Worm (Caenorhabditis elegans) whole organism, young adult: ENCODE measurements around the gene K10F12.7.

Experiments used
- B0035.1 ChIP-seq: sonication (generic microtip); optimal IDR thresholded peaks from 2 replicates; lab custom pipeline; 2016; ENCODE audit warnings: missing genetic modification characterization, mild to moderate bottlenecking, missing compliant biosample characterization, missing genotype, missing genetic modification reagents
- B0336.3 ChIP-seq: fragments of 200-800 bp; sonication (Bioruptor generic); IDR thresholded peaks from 2 replicates; pipeline ENCODE4 v1.3.6; 2022; ENCODE audit warnings: missing genetic modification characterization, missing compliant biosample characterization
- C17E4.6 ChIP-seq: fragments of 200-800 bp; sonication (Bioruptor generic); IDR thresholded peaks from 2 replicates; pipeline ENCODE4 v1.3.6; 2022; ENCODE audit warnings: missing genetic modification reagents, missing genetic modification characterization, missing compliant biosample characterization
- F23B12.7 ChIP-seq: sonication (generic microtip); optimal IDR thresholded peaks from 2 replicates; lab custom pipeline; 2017; ENCODE audit warnings: missing genetic modification characterization, mild to moderate bottlenecking, missing compliant biosample characterization, antibody characterized with exemption, moderate library complexity; ENCODE audit not compliant: insufficient read depth
- F33H1.4 ChIP-seq: fragments of 200-800 bp; sonication (Bioruptor generic); IDR thresholded peaks from 2 replicates; pipeline ENCODE4 v1.3.6; 2022; ENCODE audit warnings: missing genetic modification reagents, missing genetic modification characterization, missing compliant biosample characterization
- K12H6.12 ChIP-seq: fragments of 200-800 bp; sonication (Bioruptor generic); optimal IDR thresholded peaks from 2 replicates; lab custom pipeline; 2018; ENCODE audit warnings: mild to moderate bottlenecking, missing genetic modification characterization, missing compliant biosample characterization
- T26A5.8 ChIP-seq: sonication (generic microtip); optimal IDR thresholded peaks from 2 replicates; lab custom pipeline; 2016; ENCODE audit warnings: missing genetic modification characterization, missing compliant biosample characterization
- Y53G8AR.9 ChIP-seq: fragments of 200-800 bp; sonication (Bioruptor generic); conservative IDR thresholded peaks from 2 replicates; pipeline ENCODE4 v1.3.6; 2022; ENCODE audit warnings: missing genetic modification reagents, missing genetic modification characterization, missing compliant biosample characterization
- Y56A3A.18 ChIP-seq: fragments of 200-800 bp; sonication (Bioruptor generic); IDR thresholded peaks from 2 replicates; pipeline ENCODE4 v1.3.6; 2022; ENCODE audit warnings: missing genetic modification reagents, missing genetic modification characterization, missing compliant biosample characterization
- Y95B8A.8 ChIP-seq: fragments of 200-800 bp; sonication (Bioruptor generic); IDR thresholded peaks from 2 replicates; pipeline ENCODE4 v1.3.6; 2022; ENCODE audit warnings: missing genetic modification reagents, missing genetic modification characterization, missing compliant biosample characterization
- ZK185.1 ChIP-seq: sonication (generic microtip); optimal IDR thresholded peaks from 2 replicates; lab custom pipeline; 2016; ENCODE audit warnings: mild to moderate bottlenecking, missing genetic modification characterization, missing compliant biosample characterization; ENCODE audit not compliant: poor library complexity, severe bottlenecking
- ama-1 ChIP-seq, 3 experiments: fragments of 150-350 bp in 1 of 3; sonication (generic microtip) in 2 of 3; optimal IDR thresholded peaks; 2 replicates each; lab custom pipeline; 2014 to 2018; ENCODE audit warnings: missing biosample characterization in 2 of 3, missing genetic modification characterization in 2 of 3, missing genetic modification reagents in 2 of 3
- atf-7 ChIP-seq: sonication (generic microtip); optimal IDR thresholded peaks from 2 replicates; lab custom pipeline; 2017; ENCODE audit warnings: mild to moderate bottlenecking, missing genetic modification characterization, missing compliant biosample characterization
- athp-1 ChIP-seq: sonication (generic microtip); optimal IDR thresholded peaks from 2 replicates; lab custom pipeline; 2017; ENCODE audit warnings: mild to moderate bottlenecking, missing genetic modification characterization, missing compliant biosample characterization
- cebp-1 ChIP-seq, 2 experiments: fragments of 200-800 bp in 1 of 2; sonication (Bioruptor generic) in 1 of 2; sonication (generic microtip) in 1 of 2; IDR thresholded peaks in 1 of 2; optimal IDR thresholded peaks in 1 of 2; 2 replicates each; pipeline versions ENCODE4 v1.3.6 to Lab custom; 2017 to 2022; ENCODE audit warnings: missing compliant biosample characterization in 2 of 2, missing genetic modification characterization in 2 of 2, mild to moderate bottlenecking in 1 of 2, missing genetic modification reagents in 1 of 2, moderate library complexity in 1 of 2
- ceh-100 ChIP-seq: fragments of 200-800 bp; sonication (Bioruptor generic); IDR thresholded peaks from 2 replicates; pipeline ENCODE4 v1.3.6; 2022; ENCODE audit warnings: missing genetic modification reagents, missing genetic modification characterization, missing compliant biosample characterization
- ceh-27 ChIP-seq: fragments of 200-800 bp; sonication (Bioruptor generic); optimal IDR thresholded peaks from 2 replicates; lab custom pipeline; 2018; ENCODE audit warnings: mild to moderate bottlenecking, missing genetic modification characterization, moderate library complexity, missing compliant biosample characterization
- efl-1 ChIP-seq: fragments of 150-350 bp; optimal IDR thresholded peaks from 2 replicates; lab custom pipeline; 2014; ENCODE audit warnings: missing biosample characterization, missing genetic modification reagents, missing genetic modification characterization
- egl-18 ChIP-seq: fragments of 200-800 bp; sonication (Bioruptor generic); IDR thresholded peaks from 2 replicates; pipeline ENCODE4 v1.3.6; 2022; ENCODE audit warnings: missing genetic modification reagents, missing genetic modification characterization, missing compliant biosample characterization
- egl-44 ChIP-seq: fragments of 200-800 bp; sonication (Bioruptor generic); IDR thresholded peaks from 2 replicates; pipeline ENCODE4 v1.3.6; 2022; ENCODE audit warnings: missing genetic modification reagents, missing genetic modification characterization, missing compliant biosample characterization
- egrh-3 ChIP-seq: fragments of 200-800 bp; sonication (Bioruptor generic); IDR thresholded peaks from 2 replicates; pipeline ENCODE4 v1.3.6; 2022; ENCODE audit warnings: missing genetic modification reagents, missing genetic modification characterization, missing compliant biosample characterization
- ekl-4 ChIP-seq: fragments of 200-800 bp; sonication (Bioruptor generic); IDR thresholded peaks from 2 replicates; pipeline ENCODE4 v1.3.6; 2022; ENCODE audit warnings: missing genetic modification reagents, missing genetic modification characterization, missing compliant biosample characterization
- ets-4 ChIP-seq: fragments of 200-800 bp; sonication (Bioruptor generic); optimal IDR thresholded peaks from 2 replicates; lab custom pipeline; 2018; ENCODE audit warnings: mild to moderate bottlenecking, missing genetic modification characterization, missing compliant biosample characterization
- hlh-12 ChIP-seq: sonication (generic microtip); optimal IDR thresholded peaks from 2 replicates; lab custom pipeline; 2016; ENCODE audit warnings: missing genetic modification characterization, missing compliant biosample characterization
- hmg-1.2 ChIP-seq: fragments of 200-800 bp; sonication (Bioruptor generic); IDR thresholded peaks from 2 replicates; pipeline ENCODE4 v1.3.6; 2022; ENCODE audit warnings: missing genetic modification reagents, missing genetic modification characterization, missing compliant biosample characterization
- hmg-20 ChIP-seq: fragments of 200-800 bp; sonication (Bioruptor generic); IDR thresholded peaks from 2 replicates; pipeline ENCODE4 v1.3.6; 2022; ENCODE audit warnings: missing genetic modification reagents, missing genetic modification characterization, missing compliant biosample characterization
- hsf-1 ChIP-seq: fragments of 200-800 bp; sonication (Bioruptor generic); IDR thresholded peaks from 2 replicates; pipeline ENCODE4 v1.3.6; 2022; ENCODE audit warnings: missing genetic modification reagents, missing genetic modification characterization, missing compliant biosample characterization
- let-526 ChIP-seq: fragments of 200-800 bp; sonication (Bioruptor generic); IDR thresholded peaks from 2 replicates; pipeline ENCODE4 v1.3.6; 2022; ENCODE audit warnings: missing genetic modification reagents, missing genetic modification characterization, missing compliant biosample characterization
- lin-40 ChIP-seq: sonication (generic microtip); optimal IDR thresholded peaks from 2 replicates; lab custom pipeline; 2016; ENCODE audit warnings: missing genetic modification characterization, mild to moderate bottlenecking, missing compliant biosample characterization, missing genotype, missing genetic modification reagents
- lir-1 ChIP-seq: fragments of 200-800 bp; sonication (Bioruptor generic); conservative IDR thresholded peaks from 2 replicates; pipeline ENCODE4 v1.3.6; 2022; ENCODE audit warnings: missing genetic modification reagents, missing genetic modification characterization, missing compliant biosample characterization
- lsy-27 ChIP-seq: sonication (generic microtip); optimal IDR thresholded peaks from 2 replicates; lab custom pipeline; 2017; ENCODE audit warnings: missing genetic modification characterization, mild to moderate bottlenecking, missing compliant biosample characterization, antibody characterized with exemption, missing genotype, borderline replicate concordance; ENCODE audit not compliant: insufficient read depth
- madf-3 ChIP-seq: fragments of 200-800 bp; sonication (Bioruptor generic); IDR thresholded peaks from 2 replicates; pipeline ENCODE4 v1.3.6; 2022; ENCODE audit warnings: missing genetic modification reagents, missing genetic modification characterization, missing compliant biosample characterization
- mel-28 ChIP-seq: sonication (generic microtip); optimal IDR thresholded peaks from 2 replicates; lab custom pipeline; 2016; ENCODE audit warnings: borderline replicate concordance, mild to moderate bottlenecking, missing genetic modification characterization, missing compliant biosample characterization
- nfya-2 ChIP-seq: fragments of 200-800 bp; sonication (Bioruptor generic); IDR thresholded peaks from 2 replicates; pipeline ENCODE4 v1.3.6; 2022; ENCODE audit warnings: missing genetic modification reagents, missing genetic modification characterization, missing compliant biosample characterization
- nhr-27 ChIP-seq: fragments of 200-800 bp; sonication (Bioruptor generic); optimal IDR thresholded peaks from 2 replicates; lab custom pipeline; 2018; ENCODE audit warnings: mild to moderate bottlenecking, missing genetic modification characterization, moderate library complexity, missing compliant biosample characterization
- nhr-80 ChIP-seq: sonication (generic microtip); optimal IDR thresholded peaks from 2 replicates; lab custom pipeline; 2016; ENCODE audit warnings: missing genetic modification characterization, missing compliant biosample characterization
- nhr-90 ChIP-seq: sonication (generic microtip); optimal IDR thresholded peaks from 2 replicates; lab custom pipeline; 2016; ENCODE audit warnings: missing genotype, mild to moderate bottlenecking, missing genetic modification characterization, missing compliant biosample characterization
- sdz-38 ChIP-seq: sonication (generic microtip); optimal IDR thresholded peaks from 2 replicates; lab custom pipeline; 2016; ENCODE audit warnings: missing genotype, missing genetic modification characterization, missing compliant biosample characterization
- snpc-1.1 ChIP-seq: sonication (generic microtip); optimal IDR thresholded peaks from 2 replicates; lab custom pipeline; 2017; ENCODE audit warnings: missing genetic modification characterization, mild to moderate bottlenecking, missing compliant biosample characterization, antibody characterized with exemption, moderate library complexity, missing genotype, missing genetic modification reagents; ENCODE audit not compliant: insufficient read depth
- snpc-1.3 ChIP-seq: sonication (generic microtip); optimal IDR thresholded peaks from 2 replicates; lab custom pipeline; 2017; ENCODE audit warnings: missing genetic modification characterization, mild to moderate bottlenecking, missing compliant biosample characterization, antibody characterized with exemption, moderate library complexity, missing genotype, missing genetic modification reagents; ENCODE audit not compliant: insufficient read depth
- snpc-4 ChIP-seq, 5 experiments: fragments of 150-350 bp in 1 of 5; sonication (generic microtip) in 4 of 5; optimal IDR thresholded peaks; 2 replicates each; lab custom pipeline; 2014 to 2018; ENCODE audit warnings: missing genetic modification characterization in 5 of 5, missing biosample characterization in 3 of 5, antibody characterized with exemption in 2 of 5, mild to moderate bottlenecking in 2 of 5, missing compliant biosample characterization in 2 of 5, missing genotype in 2 of 5, moderate library complexity in 2 of 5, missing genetic modification reagents in 1 of 5
- tbp1 ChIP-seq: fragments of 200-800 bp; sonication (Bioruptor generic); optimal IDR thresholded peaks from 2 replicates; lab custom pipeline; 2018; ENCODE audit warnings: mild to moderate bottlenecking, missing genetic modification characterization, missing compliant biosample characterization
- tlf-1 ChIP-seq: fragments of 200-800 bp; sonication (Bioruptor generic); optimal IDR thresholded peaks from 2 replicates; lab custom pipeline; 2018; ENCODE audit warnings: mild to moderate bottlenecking, missing genetic modification characterization, missing compliant biosample characterization
- ztf-26 ChIP-seq: sonication (generic microtip); optimal IDR thresholded peaks from 2 replicates; lab custom pipeline; 2017; ENCODE audit warnings: missing genetic modification characterization, missing compliant biosample characterization

Gene K10F12.7

DNA sequence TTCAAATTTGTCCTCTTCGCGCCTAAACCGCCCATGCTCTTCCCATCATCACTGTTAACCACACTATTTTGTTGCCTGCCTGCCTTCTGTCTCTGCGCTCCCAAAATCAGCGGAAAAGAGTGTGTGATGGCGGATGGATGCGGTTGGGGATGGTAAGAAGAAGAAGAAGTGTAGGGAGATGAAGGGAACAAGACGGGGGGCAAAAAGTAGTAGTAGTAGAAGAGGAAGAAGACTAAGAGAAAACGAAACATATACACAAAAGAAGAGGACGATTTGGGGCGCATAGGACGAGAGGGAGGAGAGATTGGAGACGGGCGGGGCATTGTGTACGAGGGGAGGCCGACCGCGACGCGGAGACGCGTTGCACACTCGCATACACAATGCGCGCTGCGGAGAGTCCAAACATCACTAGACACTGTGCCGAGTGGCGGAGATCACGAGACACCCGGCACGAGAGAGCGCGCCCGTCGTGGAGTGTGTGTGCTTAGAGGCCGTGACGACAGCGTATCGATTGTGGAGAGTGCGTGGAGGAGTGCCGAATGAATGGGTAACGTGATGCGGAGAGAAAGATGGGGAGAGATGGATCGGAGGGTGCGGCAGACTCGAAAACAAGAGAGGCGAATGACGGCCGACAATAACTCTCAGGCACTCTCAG lies 32.7 kb downstream of the K10F12.7 start (continued):
- TF ChIP-seq ets-4 = peak; percentile 95
- TF ChIP-seq hsf-1 (GFP tag; lab: Robert Waterston, UW) = no peak
- TF ChIP-seq nhr-90 (tag; lab: Kevin White, UChicago) = peak; percentile 81
- peak; percentile 95 for TF ChIP-seq ekl-4 (GFP tag; lab: Robert Waterston, UW)
- TF ChIP-seq F33H1.4 (GFP tag; lab: Robert Waterston, UW) = peak; percentile 15; the same call in 1 of the 2 replicates
- TF ChIP-seq snpc-4 (GFP tag; optimal IDR thresholded peaks at IDR 0.05; lab: Kevin White, UChicago) = no peak
- peak; percentile 13 to 81 (median 61) for TF ChIP-seq snpc-4 (tag; optimal IDR thresholded peaks at IDR 0.05; lab: Kevin White, UChicago)
- TF ChIP-seq hlh-12 (tag; lab: Kevin White, UChicago) = no peak
- 0 out of 2 replicates have a peak, but pooled peaks have one; percentile 11 for TF ChIP-seq hmg-20 (GFP tag; lab: Robert Waterston, UW)
- peak; percentile 14 for TF ChIP-seq F23B12.7 (tag; lab: Kevin White, UChicago)
- TF ChIP-seq nhr-80 = peak; percentile 100
- no peak for TF ChIP-seq efl-1 (GFP tag; lab: Kevin White, UChicago)
- no peak for TF ChIP-seq snpc-1.3 (tag; lab: Kevin White, UChicago)
- peak; percentile 98 for TF ChIP-seq B0336.3 (GFP tag; lab: Robert Waterston, UW)
- TF ChIP-seq ama-1 (optimal IDR thresholded peaks at IDR 0.05; lab: Kevin White, UChicago) = peak; percentile 81
- no peak for TF ChIP-seq ama-1 (GFP tag; optimal IDR thresholded peaks at IDR 0.05; lab: Kevin White, UChicago)
- peak; percentile 86 for TF ChIP-seq mel-28 (tag; lab: Kevin White, UChicago)
- peak; percentile 79 for TF ChIP-seq B0035.1
- peak; percentile 97 for TF ChIP-seq lin-40 (tag; lab: Kevin White, UChicago)
- no peak for TF ChIP-seq T26A5.8 (tag; lab: Kevin White, UChicago)
- no peak for TF ChIP-seq lsy-27
- peak; percentile 96 for TF ChIP-seq atf-7 (tag; lab: Kevin White, UChicago)
- peak; percentile 84 for TF ChIP-seq athp-1 (tag; lab: Kevin White, UChicago)
- peak; percentile 44; the same call in 1 of the 2 replicates for TF ChIP-seq Y95B8A.8 (GFP tag; lab: Robert Waterston, UW)
- TF ChIP-seq ZK185.1 (tag; lab: Kevin White, UChicago) = peak; percentile 86
- peak; percentile 43; the same call in 1 of the 2 replicates for TF ChIP-seq cebp-1 (GFP tag; IDR thresholded peaks at IDR 0.05; lab: Robert Waterston, UW)
- peak; percentile 96 for TF ChIP-seq cebp-1 (tag; optimal IDR thresholded peaks at IDR 0.05; lab: Kevin White, UChicago)
- peak; percentile 75 for TF ChIP-seq lir-1 (GFP tag; lab: Robert Waterston, UW)
- 0 out of 2 replicates have a peak, but pooled peaks have one; percentile 24 for TF ChIP-seq C17E4.6
- peak; percentile 87 for TF ChIP-seq tlf-1 (GFP tag; lab: Kevin White, UChicago)
- TF ChIP-seq madf-3 (GFP tag; lab: Robert Waterston, UW) = peak; percentile 84
- TF ChIP-seq Y53G8AR.9 (GFP tag; lab: Robert Waterston, UW) = peak; percentile 89; the same call in 1 of the 2 replicates
- TF ChIP-seq snpc-1.1 = peak; percentile 20
- TF ChIP-seq ceh-100 (GFP tag; lab: Robert Waterston, UW) = peak; percentile 80
- TF ChIP-seq ceh-27 (GFP tag; lab: Kevin White, UChicago) = peak; percentile 97
- peak; percentile 53; the same call in 1 of the 2 replicates for TF ChIP-seq Y56A3A.18 (GFP tag; lab: Robert Waterston, UW)
- TF ChIP-seq nfya-2 (GFP tag; lab: Robert Waterston, UW) = no peak
- TF ChIP-seq egl-44 = peak; percentile 84
- no peak for TF ChIP-seq sdz-38 (tag; lab: Kevin White, UChicago)
- peak; percentile 97 for TF ChIP-seq K12H6.12 (tag; lab: Kevin White, UChicago)
- TF ChIP-seq nhr-27 = no peak
- 0 out of 2 replicates have a peak, but pooled peaks have one; percentile 68 for TF ChIP-seq egl-18 (GFP tag; lab: Robert Waterston, UW)
- TF ChIP-seq egrh-3 (GFP tag; lab: Robert Waterston, UW) = peak; percentile 93
- peak; percentile 48; the same call in 1 of the 2 replicates for TF ChIP-seq let-526
- peak; percentile 94 for TF ChIP-seq hmg-1.2 (GFP tag; lab: Robert Waterston, UW)
- peak; percentile 97 for TF ChIP-seq ztf-26 (tag; lab: Kevin White, UChicago)
- peak; percentile 68 for TF ChIP-seq tbp1 (GFP tag; lab: Kevin White, UChicago)
